Worm (Caenorhabditis elegans) whole organism, L2 larva: ENCODE results near the gene ZK863.8.

Source experiments
- C34F6.9 ChIP-seq: fragments of 150-350 bp; optimal IDR thresholded peaks from 2 replicates; lab custom pipeline; 2014; ENCODE audit warnings: missing biosample characterization, missing genetic modification characterization
- F13H6.1 ChIP-seq: sonication (generic microtip); optimal IDR thresholded peaks from 2 replicates; lab custom pipeline; 2016; ENCODE audit warnings: missing genetic modification characterization, missing compliant biosample characterization
- R02D3.7 ChIP-seq: fragments of 150-350 bp; optimal IDR thresholded peaks from 2 replicates; lab custom pipeline; 2014; ENCODE audit warnings: missing biosample characterization, missing genetic modification characterization
- Y55F3AM.14 ChIP-seq: fragments of 200-800 bp; sonication (Bioruptor generic); optimal IDR thresholded peaks from 2 replicates; lab custom pipeline; 2018; ENCODE audit warnings: mild to moderate bottlenecking, missing genetic modification characterization, missing compliant biosample characterization
- ZK546.5 ChIP-seq: sonication (generic microtip); optimal IDR thresholded peaks from 2 replicates; lab custom pipeline; 2017; ENCODE audit warnings: missing biosample characterization, missing genetic modification characterization
- blmp-1 ChIP-seq: sonication (generic microtip); optimal IDR thresholded peaks from 2 replicates; lab custom pipeline; 2017; ENCODE audit warnings: missing genetic modification characterization, mild to moderate bottlenecking, missing compliant biosample characterization, antibody characterized with exemption, moderate library complexity; ENCODE audit not compliant: insufficient read depth
- egl-27 ChIP-seq: sonication (generic microtip); optimal IDR thresholded peaks from 3 replicates; lab custom pipeline; 2017; ENCODE audit warnings: missing biosample characterization, missing genetic modification reagents, missing genetic modification characterization
- elt-1 ChIP-seq: fragments of 150-350 bp; optimal IDR thresholded peaks from 2 replicates; lab custom pipeline; 2014; ENCODE audit warnings: missing biosample characterization, missing genetic modification characterization
- elt-3 ChIP-seq: sonication (generic microtip); optimal IDR thresholded peaks from 2 replicates; lab custom pipeline; 2017; ENCODE audit warnings: missing biosample characterization, missing genetic modification characterization
- fos-1 ChIP-seq: fragments of 150-350 bp; optimal IDR thresholded peaks from 2 replicates; lab custom pipeline; 2014; ENCODE audit warnings: missing biosample characterization, missing genetic modification characterization
- gmeb-1 ChIP-seq: fragments of 150-350 bp; optimal IDR thresholded peaks from 2 replicates; lab custom pipeline; 2014; ENCODE audit warnings: missing biosample characterization, missing genetic modification characterization
- lin-13 ChIP-seq: fragments of 150-350 bp; optimal IDR thresholded peaks from 2 replicates; lab custom pipeline; 2014; ENCODE audit warnings: missing biosample characterization, missing genetic modification reagents, missing genetic modification characterization
- lsy-2 ChIP-seq, 2 experiments: fragments of 150-350 bp in 1 of 2; sonication (generic microtip) in 1 of 2; optimal IDR thresholded peaks; 2 replicates each; lab custom pipeline; 2014 to 2017; ENCODE audit warnings: missing biosample characterization in 2 of 2, missing genetic modification characterization in 2 of 2
- mab-5 ChIP-seq: fragments of 150-350 bp; optimal IDR thresholded peaks from 2 replicates; lab custom pipeline; 2014; ENCODE audit warnings: missing biosample characterization, missing genetic modification characterization
- nhr-10 ChIP-seq: sonication (generic microtip); optimal IDR thresholded peaks from 2 replicates; lab custom pipeline; 2017; ENCODE audit warnings: missing biosample characterization, missing genetic modification characterization
- nhr-12 ChIP-seq: fragments of 150-350 bp; optimal IDR thresholded peaks from 2 replicates; lab custom pipeline; 2014; ENCODE audit warnings: missing biosample characterization, missing genetic modification characterization
- nhr-21 ChIP-seq: fragments of 150-350 bp; optimal IDR thresholded peaks from 2 replicates; lab custom pipeline; 2014; ENCODE audit warnings: missing biosample characterization, missing genetic modification characterization
- nhr-23 ChIP-seq: fragments of 150-350 bp; optimal IDR thresholded peaks from 2 replicates; lab custom pipeline; 2014; ENCODE audit warnings: missing biosample characterization, missing genetic modification reagents, missing genetic modification characterization
- nhr-237 ChIP-seq: fragments of 150-350 bp; optimal IDR thresholded peaks from 2 replicates; lab custom pipeline; 2014; ENCODE audit warnings: missing biosample characterization, missing genetic modification characterization
- nhr-25 ChIP-seq: fragments of 150-350 bp; sonication (generic microtip); optimal IDR thresholded peaks from 3 replicates; lab custom pipeline; 2014; ENCODE audit warnings: missing biosample characterization, missing genetic modification characterization
- nhr-6 ChIP-seq: fragments of 150-350 bp; optimal IDR thresholded peaks from 2 replicates; lab custom pipeline; 2014; ENCODE audit warnings: missing biosample characterization, missing genetic modification characterization
- nhr-77 ChIP-seq: fragments of 150-350 bp; optimal IDR thresholded peaks from 2 replicates; lab custom pipeline; 2014; ENCODE audit warnings: missing biosample characterization, missing genetic modification characterization
- sem-4 ChIP-seq: fragments of 150-350 bp; optimal IDR thresholded peaks from 2 replicates; lab custom pipeline; 2014; ENCODE audit warnings: missing biosample characterization, missing genetic modification reagents, missing genetic modification characterization
- sma-3 ChIP-seq: sonication (generic microtip); optimal IDR thresholded peaks from 2 replicates; lab custom pipeline; 2016; ENCODE audit warnings: missing genetic modification reagents, missing genetic modification characterization, missing compliant biosample characterization
- sma-9 ChIP-seq, 2 experiments: fragments of 150-350 bp in 1 of 2; sonication (generic microtip) in 1 of 2; optimal IDR thresholded peaks; 2 replicates each; lab custom pipeline; 2014 to 2016; ENCODE audit warnings: missing genetic modification characterization in 2 of 2, mild to moderate bottlenecking in 1 of 2, missing biosample characterization in 1 of 2, missing compliant biosample characterization in 1 of 2, missing genetic modification reagents in 1 of 2, moderate library complexity in 1 of 2
- snpc-4 ChIP-seq: fragments of 150-350 bp; optimal IDR thresholded peaks from 2 replicates; lab custom pipeline; 2014; ENCODE audit warnings: missing biosample characterization, missing genetic modification characterization
- unc-39 ChIP-seq: fragments of 150-350 bp; optimal IDR thresholded peaks from 2 replicates; lab custom pipeline; 2014; ENCODE audit warnings: missing biosample characterization, missing genetic modification characterization
- unc-55 ChIP-seq: fragments of 150-350 bp; sonication (generic microtip); optimal IDR thresholded peaks from 3 replicates; lab custom pipeline; 2014; ENCODE audit warnings: missing biosample characterization, missing genetic modification reagents, missing genetic modification characterization
- unc-62 ChIP-seq: fragments of 150-350 bp; optimal IDR thresholded peaks from 2 replicates; lab custom pipeline; 2014; ENCODE audit warnings: missing biosample characterization, missing genetic modification reagents, missing genetic modification characterization
- zag-1 ChIP-seq: fragments of 150-350 bp; optimal IDR thresholded peaks from 2 replicates; lab custom pipeline; 2014; ENCODE audit warnings: missing biosample characterization, missing genetic modification characterization
- ztf-11 ChIP-seq: sonication (generic microtip); optimal IDR thresholded peaks from 2 replicates; lab custom pipeline; 2017; ENCODE audit warnings: missing biosample characterization, missing genetic modification characterization

The ZK863.8 gene

DNA sequence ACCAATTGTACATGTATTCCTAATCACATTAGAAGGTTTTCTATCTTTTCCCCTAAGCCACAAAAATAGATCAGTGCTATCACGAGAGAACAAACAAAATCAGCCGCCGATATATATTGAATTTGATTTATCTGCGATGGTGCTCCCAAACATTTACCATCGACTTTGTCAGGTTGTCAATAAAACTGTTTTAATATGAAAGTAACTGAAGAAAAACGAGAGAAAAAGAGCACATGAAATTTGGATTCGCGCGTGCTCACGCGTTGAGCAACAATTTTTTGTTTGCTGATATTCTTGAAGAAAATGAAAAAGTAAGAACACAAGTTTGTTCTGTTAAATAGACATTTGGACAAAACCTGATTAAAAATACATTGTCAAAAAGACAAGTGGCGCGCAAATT is 1.5 kb upstream of the ZK863.8 start:
- peak; percentile 51 for TF ChIP-seq F13H6.1 (tag; lab: Kevin White, UChicago)
- TF ChIP-seq nhr-237 (tag; lab: Kevin White, UChicago), result no peak
- no peak for TF ChIP-seq sma-9 (GFP tag; optimal IDR thresholded peaks at IDR 0.05; lab: Kevin White, UChicago)
- TF ChIP-seq sma-9 (tag; optimal IDR thresholded peaks at IDR 0.05; lab: Kevin White, UChicago), result no peak
- TF ChIP-seq unc-39 (tag; lab: Kevin White, UChicago), result no peak
- no peak for TF ChIP-seq ztf-11 (tag; lab: Kevin White, UChicago)
- no peak for TF ChIP-seq egl-27 (tag; lab: Kevin White, UChicago)
- TF ChIP-seq, all 48 proteins: peak for 1

DNA sequence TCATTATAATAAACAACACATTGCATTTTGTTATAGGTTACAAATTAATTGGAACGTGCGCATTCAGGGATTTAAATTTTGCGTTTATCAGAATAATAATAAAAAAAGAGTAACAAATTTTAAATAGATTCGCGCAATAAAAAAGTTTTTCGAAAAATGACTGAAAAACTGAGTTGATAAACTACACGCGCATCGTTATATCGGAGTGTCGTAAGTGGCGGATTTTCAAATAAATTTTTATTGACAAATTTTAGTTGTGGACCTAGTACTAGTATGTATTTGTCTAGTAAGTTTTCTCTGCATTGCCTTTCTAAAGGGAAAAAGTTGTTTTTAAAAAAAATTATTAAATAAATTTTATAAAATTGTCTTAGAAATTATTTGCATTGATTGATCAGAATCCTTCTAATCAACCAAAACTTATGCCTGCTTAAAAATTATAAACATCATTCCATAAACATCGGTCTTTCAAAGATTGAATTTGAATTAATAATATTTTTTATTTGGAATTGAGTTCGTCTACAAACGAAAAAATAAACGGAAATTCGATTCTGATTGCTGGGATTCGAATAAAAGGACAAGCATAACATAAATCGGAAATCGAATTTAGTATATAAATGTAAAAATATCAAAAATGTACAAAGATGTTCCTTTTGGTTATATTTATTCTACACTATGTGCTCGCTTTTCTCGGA is 2.9 kb downstream of the ZK863.8 start, which contains the start of gene srd-4:
TSS of gene srd-4 (plus strand) at position 642 of the 692 bp plus-strand sequence.
- TF ChIP-seq nhr-23 (no peak), nhr-10 (tag; lab: Kevin White, UChicago) (no peak), lsy-2 (tag; optimal IDR thresholded peaks at IDR 0.05; lab: Kevin White, UChicago) (peak; percentile 21 to 74), snpc-4 (tag; lab: Kevin White, UChicago) (peak; percentile 25), lin-13 (GFP tag; lab: Kevin White, UChicago) (peak; percentile 1), gmeb-1 (peak; percentile 95), unc-55 (GFP tag; lab: Kevin White, UChicago) (peak; percentile 79), blmp-1 (tag; lab: Kevin White, UChicago) (no peak), C34F6.9 (peak; percentile 50)

DNA sequence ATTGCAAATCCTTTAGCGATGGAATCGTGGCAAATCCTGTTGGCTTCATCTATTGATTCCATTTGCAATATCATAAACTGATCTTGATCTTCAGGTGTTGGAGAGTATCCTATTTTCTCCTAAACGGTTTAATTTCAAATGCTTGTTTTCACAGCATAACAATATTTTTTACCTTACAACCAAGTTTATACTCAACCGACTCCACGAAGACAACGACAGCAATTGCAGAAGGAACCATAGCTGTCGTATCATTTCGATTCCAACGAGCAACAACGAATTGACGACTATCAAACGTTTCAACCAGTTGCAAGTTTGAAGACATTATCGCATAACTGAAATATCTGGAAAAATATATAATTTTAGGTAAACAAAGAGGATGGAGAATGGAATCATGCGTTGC is 3.5 kb downstream of the ZK863.8 start, which contains the start of gene usip-1:
TSS of gene usip-1 (minus strand) at position 341 of the 400 bp plus-strand sequence.
- TF ChIP-seq sem-4 (tag; lab: Kevin White, UChicago), result no peak
- no peak for TF ChIP-seq unc-62 (GFP tag; lab: Kevin White, UChicago)
- TF ChIP-seq unc-39 (tag; lab: Kevin White, UChicago), result no peak
- no peak for TF ChIP-seq R02D3.7 (tag; lab: Kevin White, UChicago)

DNA sequence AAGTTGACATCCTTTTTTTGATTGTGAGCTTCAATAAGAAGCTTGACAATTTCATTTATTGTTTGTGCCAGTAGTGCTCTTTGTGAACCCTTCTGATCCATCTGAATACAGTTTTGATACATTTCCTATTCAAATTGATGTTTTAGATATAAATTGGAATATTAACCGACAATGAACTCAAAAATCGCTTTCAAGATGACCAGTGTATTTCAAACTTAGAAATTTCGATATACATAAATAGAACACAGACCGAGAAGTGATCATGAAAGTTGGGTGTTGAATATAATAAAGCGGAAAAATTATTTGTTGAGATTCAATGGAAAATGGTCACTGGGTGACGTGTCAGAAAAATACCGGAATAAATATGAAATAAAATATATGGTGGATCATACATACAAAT is 6.0 kb downstream of the ZK863.8 start, which contains the start of gene elpc-3:
TSS of gene elpc-3 (minus strand) at position 101 of the 400 bp plus-strand sequence.
- TF ChIP-seq unc-39 (tag; lab: Kevin White, UChicago), result no peak
- no peak for TF ChIP-seq nhr-237 (tag; lab: Kevin White, UChicago)
- TF ChIP-seq elt-1, result no peak
- TF ChIP-seq, all 48 proteins: peak for 0

DNA sequence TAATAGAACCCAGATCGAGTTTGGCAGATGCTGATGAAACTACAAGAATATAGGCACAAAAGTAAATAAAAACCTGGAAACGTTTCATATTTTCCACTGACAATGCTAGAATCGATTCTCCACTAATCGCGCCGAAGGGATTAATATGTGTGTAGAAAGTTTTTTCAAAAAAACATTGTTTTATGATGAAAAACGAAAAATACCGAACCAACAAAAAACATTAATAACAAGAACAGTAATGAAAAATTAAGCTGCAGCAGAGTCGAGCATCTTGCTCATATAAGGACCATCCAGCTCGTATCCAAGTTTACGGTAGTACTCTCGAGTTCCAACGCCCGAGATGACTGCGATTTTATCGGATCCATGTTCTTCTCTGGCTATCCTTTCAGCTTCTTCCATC is 8.0 kb downstream of the ZK863.8 start, which contains the start of gene clec-224:
TSS of gene clec-224 (minus strand) at position 101 of the 400 bp plus-strand sequence.
- no peak for TF ChIP-seq Y55F3AM.14 (GFP tag; lab: Kevin White, UChicago)
- TF ChIP-seq nhr-21 (tag; lab: Kevin White, UChicago), result no peak
- TF ChIP-seq mab-5 (tag; lab: Kevin White, UChicago), result no peak
- TF ChIP-seq sma-9 (GFP tag; optimal IDR thresholded peaks at IDR 0.05; lab: Kevin White, UChicago), result no peak
- TF ChIP-seq sma-9 (tag; optimal IDR thresholded peaks at IDR 0.05; lab: Kevin White, UChicago), result no peak
- no peak for TF ChIP-seq sem-4 (tag; lab: Kevin White, UChicago)
- no peak for TF ChIP-seq nhr-237 (tag; lab: Kevin White, UChicago)
- no peak for TF ChIP-seq zag-1
- TF ChIP-seq fos-1 (tag; lab: Kevin White, UChicago), result no peak
- TF ChIP-seq F13H6.1 (tag; lab: Kevin White, UChicago), result no peak
- TF ChIP-seq sma-3 (GFP tag; lab: Kevin White, UChicago), result no peak
- TF ChIP-seq nhr-77 (tag; lab: Kevin White, UChicago), result no peak
- no peak for TF ChIP-seq elt-3
- TF ChIP-seq nhr-25 (tag; lab: Kevin White, UChicago), result no peak
- no peak for TF ChIP-seq C34F6.9
- no peak for TF ChIP-seq ZK546.5 (tag; lab: Kevin White, UChicago)
- no peak for TF ChIP-seq nhr-6 (tag; lab: Kevin White, UChicago)
- no peak for TF ChIP-seq blmp-1 (tag; lab: Kevin White, UChicago)
- TF ChIP-seq nhr-12 (tag; lab: Kevin White, UChicago), result no peak
